Worm (Caenorhabditis elegans) whole organism, L1 larva: ENCODE data around the gene zgpa-1.

Experiments
- blmp-1 ChIP-seq: fragments of 150-350 bp; optimal IDR thresholded peaks from 2 replicates; lab custom pipeline; 2014; ENCODE audit warnings: missing biosample characterization, missing genetic modification characterization
- fkh-10 ChIP-seq: sonication (generic microtip); optimal IDR thresholded peaks from 2 replicates; lab custom pipeline; 2017; ENCODE audit warnings: missing biosample characterization, missing genetic modification reagents, missing genetic modification characterization
- fkh-8 ChIP-seq: sonication (generic microtip); optimal IDR thresholded peaks from 2 replicates; lab custom pipeline; 2016; ENCODE audit warnings: mild to moderate bottlenecking, missing genetic modification characterization, missing compliant biosample characterization
- nhr-237 ChIP-seq: fragments of 150-350 bp; optimal IDR thresholded peaks from 2 replicates; lab custom pipeline; 2014; ENCODE audit warnings: missing biosample characterization, missing genetic modification characterization
- pag-3 ChIP-seq: sonication (generic microtip); optimal IDR thresholded peaks from 2 replicates; lab custom pipeline; 2017; ENCODE audit warnings: missing genetic modification characterization, mild to moderate bottlenecking, missing compliant biosample characterization, antibody characterized with exemption, borderline replicate concordance; ENCODE audit not compliant: insufficient read depth
- skn-1 ChIP-seq: fragments of 150-350 bp; optimal IDR thresholded peaks from 2 replicates; lab custom pipeline; 2014; ENCODE audit warnings: missing biosample characterization, missing genetic modification characterization
- swsn-7 ChIP-seq: sonication (generic microtip); optimal IDR thresholded peaks from 2 replicates; lab custom pipeline; 2016; ENCODE audit warnings: missing genetic modification characterization, missing compliant biosample characterization

DNA sequence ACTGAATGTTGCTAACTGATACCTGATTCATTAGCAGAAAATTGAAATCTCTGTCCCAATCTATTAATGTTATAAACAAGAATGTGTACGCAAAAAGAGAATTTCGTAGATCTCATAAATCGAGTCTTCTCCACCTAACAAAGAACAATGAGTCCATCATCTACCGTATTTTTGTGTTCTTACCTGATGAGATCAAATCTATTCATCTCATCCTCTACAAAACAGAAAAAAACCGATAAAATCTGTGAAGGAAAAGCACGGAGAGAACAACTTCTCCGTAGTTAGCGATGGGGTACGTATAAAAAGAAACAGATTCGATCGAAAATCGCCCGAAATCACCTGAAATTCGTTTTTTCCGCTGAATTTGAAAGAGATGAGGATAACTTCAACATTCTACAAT, 4.0 kb downstream of the zgpa-1 start, which contains the start of gene C33H5.1:
- TF ChIP-seq skn-1 (tag; lab: Kevin White, UChicago) (no peak), blmp-1 (tag; lab: Kevin White, UChicago) (peak; percentile 10), fkh-8 (tag; lab: Kevin White, UChicago) (no peak), pag-3 (tag; lab: Kevin White, UChicago) (no peak), nhr-237 (tag; lab: Kevin White, UChicago) (no peak), swsn-7 (tag; lab: Kevin White, UChicago) (no peak), fkh-10 (GFP tag; lab: Kevin White, UChicago) (no peak)
